Worm (Caenorhabditis elegans): ENCODE results near the gene clec-75.

DNA sequence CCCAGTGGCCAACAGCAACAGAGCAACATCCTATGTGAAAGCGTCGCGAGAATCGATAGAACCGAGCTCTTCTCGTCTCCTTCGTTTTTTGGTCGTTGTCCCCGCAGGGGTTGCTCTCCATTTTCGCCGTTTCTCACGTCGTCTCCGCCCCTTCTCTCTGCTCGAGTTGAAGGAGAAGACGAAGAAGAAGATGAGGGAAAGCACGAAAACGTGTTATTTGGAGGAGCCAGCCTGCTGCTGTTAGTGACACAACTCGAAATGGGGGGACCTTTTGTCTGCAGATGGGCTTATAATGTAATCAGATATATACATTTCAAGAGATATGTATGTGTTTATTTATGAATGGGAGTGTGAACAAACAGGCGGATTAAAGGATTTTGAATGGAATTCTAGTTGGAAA is 47.2 kb downstream of the clec-75 start, which contains the start of gene W02C12.2:
- TF ChIP-seq snpc-1.1 (tag; optimal IDR thresholded peaks at IDR 0.05; ENCODE audit: insufficient read depth), result no peak
- TF ChIP-seq ceh-100 (GFP tag; IDR thresholded peaks at IDR 0.05), result no peak
- TF ChIP-seq Y53G8AR.9 (GFP tag; conservative IDR thresholded peaks at IDR 0.05), result no peak
- no peak for TF ChIP-seq hmg-1.2 (GFP tag; IDR thresholded peaks at IDR 0.05)
- TF ChIP-seq unc-62 (GFP tag; optimal IDR thresholded peaks at IDR 0.05), result no peak
- no peak for TF ChIP-seq fkh-3 (tag; optimal IDR thresholded peaks at IDR 0.05)
- TF ChIP-seq rec-8 (tag; optimal IDR thresholded peaks at IDR 0.05), result no peak
- TF ChIP-seq sptf-2 (GFP tag; optimal IDR thresholded peaks at IDR 0.05), result no peak
- no peak for TF ChIP-seq him-1 (tag; optimal IDR thresholded peaks at IDR 0.05)
- no peak for TF ChIP-seq tbx-9 (tag; optimal IDR thresholded peaks at IDR 0.05; ENCODE audit: borderline replicate concordance)
- no peak for TF ChIP-seq chd-7 (tag; optimal IDR thresholded peaks at IDR 0.05)
